Worm (Caenorhabditis elegans): ENCODE data around the gene glr-2.

The glr-2 gene

ce11 chrIII:7178497-7178896 lies 33.7 kb upstream of the glr-2 start (continued):
- 0 out of 2 replicates have a peak, but pooled peaks have one; percentile 36 for TF ChIP-seq D2030.7 (GFP tag; IDR thresholded peaks at IDR 0.05)
- peak; percentile 65; the same call in 1 of the 2 replicates for TF ChIP-seq hsf-1 (GFP tag; IDR thresholded peaks at IDR 0.05)
- TF ChIP-seq Y53G8AR.9 (GFP tag; conservative IDR thresholded peaks at IDR 0.05), result 0 out of 2 replicates have a peak, but pooled peaks have one; percentile 53
- TF ChIP-seq hmg-1.2 (GFP tag; IDR thresholded peaks at IDR 0.05), result peak; percentile 11; the same call in 1 of the 2 replicates
- peak; percentile 46; the same call in 1 of the 2 replicates for TF ChIP-seq madf-3 (GFP tag; IDR thresholded peaks at IDR 0.05)
- TF ChIP-seq C06A6.2 (GFP tag; conservative IDR thresholded peaks at IDR 0.05), result no peak
- TF ChIP-seq snpc-1.3 (tag; optimal IDR thresholded peaks at IDR 0.05; ENCODE audit: insufficient read depth), result peak; percentile 11
- TF ChIP-seq aptf-3 (GFP tag; IDR thresholded peaks at IDR 0.05), result 0 out of 2 replicates have a peak, but pooled peaks have one; percentile 10
- TF ChIP-seq ztf-18 (tag; optimal IDR thresholded peaks at IDR 0.05), result peak; percentile 32
- TF ChIP-seq bed-2 (GFP tag; IDR thresholded peaks at IDR 0.05), result no peak
- TF ChIP-seq dpl-1 (GFP tag; optimal IDR thresholded peaks at IDR 0.05), result no peak
- TF ChIP-seq athp-1 (tag; optimal IDR thresholded peaks at IDR 0.05), result peak; percentile 71
- peak; percentile 51 for TF ChIP-seq F49E8.2 (tag; optimal IDR thresholded peaks at IDR 0.05; ENCODE audit: insufficient read depth)
- peak; percentile 3 for TF ChIP-seq snpc-3.4 (tag; optimal IDR thresholded peaks at IDR 0.05)
- TF ChIP-seq F39B2.1 (GFP tag; IDR thresholded peaks at IDR 0.05), result peak; percentile 59; the same call in 1 of the 2 replicates
- TF ChIP-seq mcd-1 (GFP tag; IDR thresholded peaks at IDR 0.05), result peak; percentile 41; the same call in 1 of the 2 replicates
- 0 out of 2 replicates have a peak, but pooled peaks have one; percentile 54 for TF ChIP-seq nfya-2 (GFP tag; IDR thresholded peaks at IDR 0.05)
- TF ChIP-seq cebp-1 (GFP tag; IDR thresholded peaks at IDR 0.05), result no peak
- peak; percentile 54 for TF ChIP-seq cebp-1 (tag; optimal IDR thresholded peaks at IDR 0.05)
- TF ChIP-seq lin-26 (GFP tag; IDR thresholded peaks at IDR 0.05), result peak; percentile 78
- TF ChIP-seq snpc-4 (GFP tag; optimal IDR thresholded peaks at IDR 0.05), result no peak
- peak in 1 of 4 experiments; percentile 26 for TF ChIP-seq snpc-4 (tag; optimal IDR thresholded peaks at IDR 0.05)
- TF ChIP-seq F33H1.4 (GFP tag; IDR thresholded peaks at IDR 0.05), result peak; percentile 49
- TF ChIP-seq Y67H2A.10 (GFP tag; conservative IDR thresholded peaks at IDR 0.05), result no peak
- TF ChIP-seq tlf-1 (GFP tag; optimal IDR thresholded peaks at IDR 0.05), result peak; percentile 66
- TF ChIP-seq ekl-4 (GFP tag; IDR thresholded peaks at IDR 0.05), result peak; percentile 86
- no peak for TF ChIP-seq ceh-79 (tag; optimal IDR thresholded peaks at IDR 0.05)
- TF ChIP-seq Y95B8A.8 (GFP tag; IDR thresholded peaks at IDR 0.05), result peak; percentile 54; the same call in 1 of the 2 replicates
- TF ChIP-seq die-1 (tag; optimal IDR thresholded peaks at IDR 0.05), result peak; percentile 3

- TF ChIP-seq zim-3 (tag; optimal IDR thresholded peaks at IDR 0.05) (no peak), aptf-2 (GFP tag; conservative IDR thresholded peaks at IDR 0.05) (no peak), dox-1 (GFP tag; IDR thresholded peaks at IDR 0.05) (no peak), F37B4.10 (GFP tag; IDR thresholded peaks at IDR 0.05) (no peak), aptf-3 (GFP tag; IDR thresholded peaks at IDR 0.05) (no peak), pha-4 (tag; optimal IDR thresholded peaks at IDR 0.05) (no peak), hlh-26 (GFP tag; conservative IDR thresholded peaks at IDR 0.05) (no peak), B0035.1 (tag; optimal IDR thresholded peaks at IDR 0.05) (no peak)
Measured at ce11 chrIII:7170090-7170489, 25.3 kb upstream of the glr-2 start.

DNA sequence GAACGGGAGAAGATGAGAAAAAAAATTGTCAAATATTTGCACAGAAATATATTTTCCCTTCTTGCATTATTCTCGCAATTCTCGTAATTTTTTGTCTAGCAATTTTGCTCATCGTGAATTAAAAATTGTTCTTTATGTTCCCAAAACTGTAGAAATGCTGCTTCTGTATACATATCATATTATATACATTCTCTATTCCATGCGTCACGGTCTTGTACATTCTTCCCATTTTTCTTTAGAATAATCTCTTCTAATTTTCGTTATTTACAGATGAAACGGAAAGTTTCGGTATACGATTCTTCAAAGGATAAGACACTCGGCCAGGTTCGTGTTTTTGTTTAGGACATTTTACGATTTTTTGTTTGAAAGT lies 22.8 kb upstream of the glr-2 start, which contains the start of gene acs-4:
Gene acs-4, plus strand, starts transcription at position 271 of the 370 bp plus-strand sequence.
- TF ChIP-seq Y53G8AR.9 (GFP tag; conservative IDR thresholded peaks at IDR 0.05), result no peak
- TF ChIP-seq ceh-58 (GFP tag; IDR thresholded peaks at IDR 0.05), result no peak
- TF ChIP-seq tbx-9 (tag; optimal IDR thresholded peaks at IDR 0.05; ENCODE audit: borderline replicate concordance), result no peak
- no peak for TF ChIP-seq chd-7 (tag; optimal IDR thresholded peaks at IDR 0.05)
- TF ChIP-seq rec-8 (tag; optimal IDR thresholded peaks at IDR 0.05), result no peak
- no peak for TF ChIP-seq ztf-25 (GFP tag; IDR thresholded peaks at IDR 0.05)
- TF ChIP-seq sdz-38 (tag; optimal IDR thresholded peaks at IDR 0.05), result no peak
- no peak for TF ChIP-seq cebp-2 (GFP tag; IDR thresholded peaks at IDR 0.05)
- no peak for TF ChIP-seq athp-1 (tag; optimal IDR thresholded peaks at IDR 0.05)
- TF ChIP-seq K12H6.12 (tag; optimal IDR thresholded peaks at IDR 0.05), result no peak
- no peak for TF ChIP-seq F39B2.1 (GFP tag; IDR thresholded peaks at IDR 0.05)
- no peak for TF ChIP-seq ekl-4 (GFP tag; IDR thresholded peaks at IDR 0.05)
